Worm (Caenorhabditis elegans) whole organism, L3 larva: ENCODE measurements around the gene F14D2.14.

Experiments used
- ZK546.5 ChIP-seq: sonication (generic microtip); optimal IDR thresholded peaks from 2 replicates; lab custom pipeline; 2017; ENCODE audit warnings: missing biosample characterization, missing genetic modification characterization
- ama-1 ChIP-seq: fragments of 150-350 bp; optimal IDR thresholded peaks from 2 replicates; lab custom pipeline; 2018
- elt-1 ChIP-seq: fragments of 150-350 bp; optimal IDR thresholded peaks from 2 replicates; lab custom pipeline; 2014; ENCODE audit warnings: missing biosample characterization, missing genetic modification characterization
- elt-2 ChIP-seq: sonication (generic microtip); optimal IDR thresholded peaks from 2 replicates; lab custom pipeline; 2016; ENCODE audit warnings: missing genetic modification reagents, mild to moderate bottlenecking, missing genetic modification characterization, missing compliant biosample characterization
- fkh-10 ChIP-seq: sonication (generic microtip); optimal IDR thresholded peaks from 2 replicates; lab custom pipeline; 2017; ENCODE audit warnings: missing biosample characterization, missing genetic modification reagents, missing genetic modification characterization
- nhr-43 ChIP-seq: sonication (generic microtip); optimal IDR thresholded peaks from 2 replicates; lab custom pipeline; 2016; ENCODE audit warnings: mild to moderate bottlenecking, missing genetic modification characterization, missing compliant biosample characterization; ENCODE audit not compliant: poor library complexity, severe bottlenecking

DNA sequence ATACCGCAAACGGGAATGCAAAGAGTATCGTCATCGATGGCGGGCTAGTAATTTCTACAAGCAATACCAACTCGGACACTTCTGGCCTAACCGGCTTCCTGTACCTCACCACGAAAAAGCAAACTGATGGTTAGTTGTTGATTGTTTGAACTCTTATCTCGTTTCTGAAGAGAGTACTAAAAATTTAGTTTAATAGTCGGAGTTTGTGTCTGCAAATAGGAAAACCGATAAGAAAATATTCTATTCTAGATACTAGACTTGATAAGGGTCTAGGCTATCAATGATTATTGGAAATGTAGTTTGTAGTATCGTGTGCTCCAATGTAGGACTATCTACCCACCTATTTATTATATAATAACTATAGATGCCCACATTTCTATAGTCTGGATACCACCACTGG is 29.0 kb downstream of the F14D2.14 start:
- peak; percentile 91 for TF ChIP-seq elt-2
- no peak for TF ChIP-seq ZK546.5
- no peak for TF ChIP-seq fkh-10
- no peak for TF ChIP-seq elt-1
- no peak for TF ChIP-seq ama-1 (lab: Kevin White, UChicago)
- TF ChIP-seq nhr-43 (tag; lab: Kevin White, UChicago), result no peak
